Fruit fly (Drosophila melanogaster) whole organism, embryonic: ENCODE data around the gene Trim9.
A peak's percentile ranks its signal among the peaks of the same experiment; 100 is the strongest.

ENCODE experiments used
- Ada2b ChIP-seq: fragments of 200-800 bp; sonication (Bioruptor generic); IDR thresholded peaks from 2 replicates; pipeline ENCODE4 v1.3.6; 2022; ENCODE audit warnings: missing biosample characterization, missing genetic modification characterization
- Adf1 ChIP-seq: fragments of 200-800 bp; sonication (Bioruptor generic); IDR thresholded peaks from 2 replicates; pipeline ENCODE4 v1.3.6; 2022; ENCODE audit warnings: missing biosample characterization, missing genetic modification characterization
- Bgb ChIP-seq: fragments of 200-800 bp; sonication (Bioruptor generic); IDR thresholded peaks from 2 replicates; pipeline ENCODE4 v1.3.6; 2022; ENCODE audit warnings: missing biosample characterization, missing genetic modification characterization; ENCODE audit not compliant: partially characterized antibody
- CG10321 ChIP-seq: fragments of 200-800 bp; sonication (Bioruptor generic); IDR thresholded peaks from 2 replicates; pipeline ENCODE4 v1.3.6; 2022; ENCODE audit warnings: missing biosample characterization, missing genetic modification characterization
- CG11247 ChIP-seq: fragments of 200-800 bp; sonication (Bioruptor generic); IDR thresholded peaks from 2 replicates; pipeline ENCODE4 v1.3.6; 2022; ENCODE audit warnings: missing biosample characterization, missing genetic modification characterization
- CG11560 ChIP-seq: fragments of 200-800 bp; sonication (Bioruptor generic); IDR thresholded peaks from 3 replicates; pipeline ENCODE4 v1.3.6; 2022; ENCODE audit warnings: missing biosample characterization, missing genetic modification characterization
- CG11723 ChIP-seq: fragments of 200-800 bp; sonication (Bioruptor generic); optimal IDR thresholded peaks from 2 replicates; lab custom pipeline; 2017; ENCODE audit warnings: missing biosample characterization, mild to moderate bottlenecking, missing genetic modification characterization
- CG1233 ChIP-seq: fragments of 200-800 bp; sonication (Bioruptor generic); optimal IDR thresholded peaks from 4 replicates; lab custom pipeline; 2018; ENCODE audit warnings: missing biosample characterization, mild to moderate bottlenecking, missing genetic modification characterization
- CG12942 ChIP-seq: fragments of 200-800 bp; sonication (Bioruptor generic); optimal IDR thresholded peaks from 3 replicates; lab custom pipeline; 2016; ENCODE audit warnings: missing biosample characterization, missing genetic modification characterization
- CG14014 ChIP-seq: fragments of 200-800 bp; sonication (Bioruptor generic); IDR thresholded peaks from 2 replicates; pipeline ENCODE4 v1.3.6; 2022; ENCODE audit warnings: missing biosample characterization, missing genetic modification characterization
- CG14441 ChIP-seq: fragments of 200-800 bp; sonication (Bioruptor generic); IDR thresholded peaks from 2 replicates; pipeline ENCODE4 v1.3.6; 2022; ENCODE audit warnings: missing biosample characterization, missing genetic modification characterization
- CG15514 ChIP-seq: fragments of 200-800 bp; sonication (Bioruptor generic); optimal IDR thresholded peaks from 3 replicates; lab custom pipeline; 2017; ENCODE audit warnings: missing biosample characterization, missing genetic modification characterization, mild to moderate bottlenecking, moderate library complexity, missing genetic modification reagents
- CG17186 ChIP-seq: fragments of 200-800 bp; sonication (Bioruptor generic); optimal IDR thresholded peaks from 3 replicates; lab custom pipeline; 2017; ENCODE audit warnings: missing biosample characterization, missing genetic modification reagents, missing genetic modification characterization
- CG17612 ChIP-seq: fragments of 200-800 bp; sonication (Bioruptor generic); IDR thresholded peaks from 2 replicates; pipeline ENCODE4 v1.3.6; 2022; ENCODE audit warnings: missing biosample characterization, missing genetic modification characterization
- CG32532 ChIP-seq: fragments of 200-800 bp; sonication (Bioruptor generic); IDR thresholded peaks from 2 replicates; pipeline ENCODE4 v1.3.6; 2022; ENCODE audit warnings: missing biosample characterization, missing genetic modification characterization
- CG3407 ChIP-seq: fragments of 200-800 bp; sonication (Bioruptor generic); optimal IDR thresholded peaks from 2 replicates; lab custom pipeline; 2018; ENCODE audit warnings: missing biosample characterization, mild to moderate bottlenecking, missing genetic modification characterization
- CG3838 ChIP-seq: fragments of 200-800 bp; sonication (Bioruptor generic); optimal IDR thresholded peaks from 3 replicates; lab custom pipeline; 2016; ENCODE audit warnings: missing biosample characterization, missing genetic modification characterization
- CG4617 ChIP-seq: fragments of 200-800 bp; sonication (Bioruptor generic); optimal IDR thresholded peaks from 3 replicates; lab custom pipeline; 2016; ENCODE audit warnings: missing biosample characterization, missing genetic modification characterization, borderline replicate concordance
- CG6272 ChIP-seq: fragments of 200-800 bp; sonication (Bioruptor generic); IDR thresholded peaks from 2 replicates; pipeline ENCODE4 v1.3.6; 2022; ENCODE audit warnings: missing biosample characterization, missing genetic modification characterization
- CG8388 ChIP-seq: fragments of 200-800 bp; sonication (Bioruptor generic); optimal IDR thresholded peaks from 2 replicates; lab custom pipeline; 2019; ENCODE audit warnings: missing biosample characterization, mild to moderate bottlenecking, missing genetic modification characterization, moderate library complexity
- Dfd ChIP-seq, 2 experiments: fragments of >200 bp; optimal IDR thresholded peaks; 2 replicates each; lab custom pipeline; 2017; ENCODE audit warnings: missing biosample characterization in 2 of 2, missing genetic modification characterization in 2 of 2
- Dip3 ChIP-seq: fragments of 200-800 bp; sonication (Bioruptor generic); optimal IDR thresholded peaks from 3 replicates; lab custom pipeline; 2016; ENCODE audit warnings: missing biosample characterization, missing genetic modification characterization
- Doc2 ChIP-seq: fragments of 200-800 bp; sonication (Bioruptor generic); IDR thresholded peaks from 2 replicates; pipeline ENCODE4 v1.3.6; 2022; ENCODE audit warnings: missing biosample characterization, missing genetic modification characterization
- Drgx ChIP-seq: fragments of 200-800 bp; sonication (Bioruptor generic); IDR thresholded peaks from 2 replicates; pipeline ENCODE4 v1.3.6; 2022; ENCODE audit warnings: missing biosample characterization, missing genetic modification characterization
- E2f2 ChIP-seq: fragments of 200-800 bp; sonication (Bioruptor generic); IDR thresholded peaks from 2 replicates; pipeline ENCODE4 v1.3.6; 2022; ENCODE audit warnings: missing biosample characterization, missing genetic modification characterization
- Gsc ChIP-seq: fragments of 200-800 bp; sonication (Bioruptor generic); IDR thresholded peaks from 2 replicates; pipeline ENCODE4 v1.3.6; 2022; ENCODE audit warnings: missing biosample characterization, missing genetic modification characterization
- Kr ChIP-seq: fragments of 200-800 bp; sonication (Bioruptor generic); optimal IDR thresholded peaks from 2 replicates; lab custom pipeline; 2017; ENCODE audit warnings: missing biosample characterization, mild to moderate bottlenecking, missing genetic modification characterization
- Lpt ChIP-seq: fragments of >200 bp; optimal IDR thresholded peaks from 2 replicates; lab custom pipeline; 2018; ENCODE audit warnings: missing biosample characterization, missing genetic modification characterization
- Myb ChIP-seq: fragments of 200-800 bp; sonication (Bioruptor generic); optimal IDR thresholded peaks from 2 replicates; lab custom pipeline; 2016; ENCODE audit warnings: missing biosample characterization, missing genetic modification characterization
- Nf-YB ChIP-seq: fragments of 200-800 bp; sonication (Bioruptor generic); optimal IDR thresholded peaks from 3 replicates; lab custom pipeline; 2019; ENCODE audit warnings: missing biosample characterization, mild to moderate bottlenecking, missing genetic modification characterization, moderate library complexity
- Nf-YC ChIP-seq: fragments of 200-800 bp; optimal IDR thresholded peaks from 3 replicates; lab custom pipeline; 2019; ENCODE audit warnings: missing biosample characterization, mild to moderate bottlenecking, missing genetic modification characterization, moderate library complexity
- Sry-δ ChIP-seq: fragments of 200-800 bp; sonication (Bioruptor generic); optimal IDR thresholded peaks from 2 replicates; lab custom pipeline; 2016; ENCODE audit warnings: missing biosample characterization, missing genetic modification characterization
- Taf1 ChIP-seq: fragments of 200-800 bp; sonication (Bioruptor generic); IDR thresholded peaks from 2 replicates; pipeline ENCODE4 v1.3.6; 2022; ENCODE audit warnings: missing biosample characterization, missing genetic modification characterization
- Vsx1 ChIP-seq: fragments of 200-800 bp; sonication (Bioruptor generic); optimal IDR thresholded peaks from 2 replicates; lab custom pipeline; 2017; ENCODE audit warnings: missing biosample characterization, mild to moderate bottlenecking, missing genetic modification characterization, missing genetic modification reagents
- al ChIP-seq: fragments of 200-800 bp; sonication (Bioruptor generic); IDR thresholded peaks from 2 replicates; pipeline ENCODE4 v1.3.6; 2022; ENCODE audit warnings: missing biosample characterization, missing genetic modification characterization
- bsh ChIP-seq, 2 experiments: fragments of 200-800 bp; sonication (Bioruptor generic); optimal IDR thresholded peaks; 2 replicates each; lab custom pipeline; 2017 to 2018; ENCODE audit warnings: mild to moderate bottlenecking in 2 of 2, missing biosample characterization in 2 of 2, missing genetic modification characterization in 2 of 2, moderate library complexity in 1 of 2
- ci ChIP-seq: fragments of 200-800 bp; sonication (Bioruptor generic); IDR thresholded peaks from 3 replicates; pipeline ENCODE4 v1.3.6; 2022; ENCODE audit warnings: missing biosample characterization, missing genetic modification characterization
- cwo ChIP-seq: fragments of 200-800 bp; sonication (Bioruptor generic); optimal IDR thresholded peaks from 3 replicates; lab custom pipeline; 2017; ENCODE audit warnings: missing biosample characterization, missing genetic modification characterization, mild to moderate bottlenecking, moderate library complexity, missing genetic modification reagents
- dmrt99B ChIP-seq: fragments of 200-800 bp; sonication (Bioruptor generic); optimal IDR thresholded peaks from 2 replicates; lab custom pipeline; 2018; ENCODE audit warnings: missing biosample characterization, mild to moderate bottlenecking, missing genetic modification characterization, moderate library complexity
- dpn ChIP-seq, 2 experiments: fragments of 200-800 bp; sonication (Bioruptor generic); optimal IDR thresholded peaks; 3 replicates each; lab custom pipeline; 2016; ENCODE audit warnings: missing biosample characterization in 2 of 2, missing genetic modification characterization in 2 of 2
- en ChIP-seq: fragments of 200-800 bp; sonication (Bioruptor generic); optimal IDR thresholded peaks from 2 replicates; lab custom pipeline; 2016; ENCODE audit warnings: missing biosample characterization, missing genetic modification characterization
- gsb ChIP-seq: fragments of 200-800 bp; sonication (Bioruptor generic); IDR thresholded peaks from 2 replicates; pipeline ENCODE4 v1.3.6; 2022; ENCODE audit warnings: missing biosample characterization, missing genetic modification characterization
- luna ChIP-seq: fragments of 200-800 bp; sonication (Bioruptor generic); optimal IDR thresholded peaks from 2 replicates; lab custom pipeline; 2016; ENCODE audit warnings: missing biosample characterization, missing genetic modification characterization
- org-1 ChIP-seq: fragments of 200-800 bp; sonication (Bioruptor generic); optimal IDR thresholded peaks from 2 replicates; lab custom pipeline; 2017; ENCODE audit warnings: missing biosample characterization, missing genetic modification characterization
- pum ChIP-seq: fragments of 200-800 bp; sonication (Bioruptor generic); optimal IDR thresholded peaks from 2 replicates; lab custom pipeline; 2016; ENCODE audit warnings: missing biosample characterization, missing genetic modification characterization
- row ChIP-seq: fragments of 200-800 bp; sonication (Bioruptor generic); IDR thresholded peaks from 3 replicates; pipeline ENCODE4 v1.3.6; 2022; ENCODE audit warnings: missing biosample characterization, missing genetic modification characterization
- seq ChIP-seq: fragments of 200-800 bp; sonication (Bioruptor generic); IDR thresholded peaks from 2 replicates; pipeline ENCODE4 v1.3.6; 2022; ENCODE audit warnings: missing biosample characterization, missing genetic modification characterization
- sisA ChIP-seq: fragments of 200-800 bp; sonication (Bioruptor generic); IDR thresholded peaks from 2 replicates; pipeline ENCODE4 v1.3.6; 2022; ENCODE audit warnings: missing biosample characterization, missing genetic modification characterization
- tgo ChIP-seq: fragments of 200-800 bp; sonication (Bioruptor generic); IDR thresholded peaks from 3 replicates; pipeline ENCODE4 v1.3.6; 2022; ENCODE audit warnings: missing biosample characterization, missing genetic modification characterization
- trem ChIP-seq: fragments of 200-800 bp; optimal IDR thresholded peaks from 3 replicates; lab custom pipeline; 2019; ENCODE audit warnings: missing biosample characterization, mild to moderate bottlenecking, missing genetic modification characterization, moderate library complexity
- tx ChIP-seq: fragments of 200-800 bp; sonication (Bioruptor generic); optimal IDR thresholded peaks from 2 replicates; lab custom pipeline; 2016; ENCODE audit warnings: missing biosample characterization, missing genetic modification characterization
- unc-4 ChIP-seq: fragments of 200-800 bp; sonication (Bioruptor generic); IDR thresholded peaks from 2 replicates; pipeline ENCODE4 v1.3.6; 2022; ENCODE audit warnings: missing biosample characterization, missing genetic modification characterization; ENCODE audit not compliant: partially characterized antibody

Gene Trim9

DNA sequence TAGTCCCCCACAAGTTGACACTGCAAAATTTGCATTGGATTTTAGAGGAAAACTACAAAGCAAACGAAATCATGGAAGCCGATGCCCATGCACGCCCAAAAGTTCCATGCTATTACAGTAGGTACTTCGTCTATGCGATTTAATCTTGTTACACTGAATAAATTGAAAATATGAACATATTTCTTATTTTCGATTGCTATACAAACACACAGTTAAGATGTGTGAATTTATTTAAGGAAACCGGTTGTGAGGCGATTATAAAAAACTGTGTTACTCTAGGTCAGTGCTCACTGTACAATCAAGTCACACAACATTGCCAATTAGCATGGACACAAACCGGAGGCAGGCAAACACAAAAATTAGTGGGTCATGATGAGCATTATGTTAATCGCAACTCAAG is 120.9 kb downstream of the Trim9 start (continued):
- TF ChIP-seq sisA (GFP tag; lab: Robert Waterston, UW) (peak; percentile 85), CG32532 (GFP tag; lab: Robert Waterston, UW) (peak; percentile 83), al (peak; percentile 84), Doc2 (peak; percentile 52; the same call in 1 of the 2 replicates), CG1233 (GFP tag; lab: Kevin White, UChicago) (peak; percentile 60), gsb (peak; percentile 79), CG4617 (peak; percentile 31), tgo (GFP tag; lab: Robert Waterston, UW) (peak; percentile 90), seq (GFP tag; lab: Robert Waterston, UW) (peak; percentile 87), org-1 (GFP tag; lab: Kevin White, UChicago) (peak; percentile 51), Ada2b (peak; percentile 92), tx (peak; percentile 72), CG11560 (tag; lab: Robert Waterston, UW) (peak; percentile 54; the same call in 1 of the 3 replicates), CG17186 (no peak), dmrt99B (peak; percentile 87), en (peak; percentile 74), Dfd (GFP tag; optimal IDR thresholded peaks at IDR 0.05; lab: Kevin White, UChicago) (no peak), Gsc (GFP tag; lab: Robert Waterston, UW) (peak; percentile 36; the same call in 1 of the 2 replicates), Drgx (GFP tag; lab: Robert Waterston, UW) (peak; percentile 90), row (GFP tag; lab: Robert Waterston, UW) (peak; percentile 90), Nf-YB (GFP tag; lab: Kevin White, UChicago) (peak; percentile 28), Nf-YC (tag; lab: Kevin White, UChicago) (peak; percentile 47), CG3838 (peak; percentile 64), CG11723 (GFP tag; lab: Kevin White, UChicago) (peak; percentile 36), Sry-δ (GFP tag; lab: Kevin White, UChicago) (peak; percentile 38), CG17612 (peak; percentile 33; the same call in 1 of the 2 replicates), Kr (GFP tag; lab: Kevin White, UChicago) (no peak), trem (tag; lab: Kevin White, UChicago) (peak; percentile 5), CG8388 (GFP tag; lab: Kevin White, UChicago) (peak; percentile 63), CG11247 (GFP tag; lab: Robert Waterston, UW) (peak; percentile 66), Bgb (GFP tag; lab: Robert Waterston, UW) (no peak), Dip3 (GFP tag; lab: Kevin White, UChicago) (peak; percentile 69), CG14014 (peak; percentile 91), CG14441 (GFP tag; lab: Robert Waterston, UW) (peak; percentile 95), dpn (GFP tag; optimal IDR thresholded peaks at IDR 0.05; lab: Kevin White, UChicago) (peak; percentile 70 to 88), CG3407 (peak; percentile 43), bsh (GFP tag; optimal IDR thresholded peaks at IDR 0.05; lab: Kevin White, UChicago) (peak in 1 of 2 experiments; percentile 74), CG6272 (GFP tag; lab: Robert Waterston, UW) (peak; percentile 75), unc-4 (GFP tag; lab: Robert Waterston, UW) (no peak), Adf1 (peak; percentile 25; the same call in 1 of the 2 replicates), Taf1 (peak; percentile 41; the same call in 1 of the 2 replicates), CG10321 (GFP tag; lab: Robert Waterston, UW) (peak; percentile 48; the same call in 1 of the 2 replicates), CG12942 (GFP tag; lab: Kevin White, UChicago) (peak; percentile 68), Myb (peak; percentile 53), Lpt (GFP tag; lab: Kevin White, UChicago) (no peak), luna (GFP tag; lab: Kevin White, UChicago) (no peak), cwo (peak; percentile 69), E2f2 (peak; percentile 67), pum (GFP tag; lab: Kevin White, UChicago) (peak; percentile 82), CG15514 (GFP tag; lab: Kevin White, UChicago) (peak; percentile 53), ci (GFP tag; lab: Robert Waterston, UW) (peak; percentile 92), Vsx1 (GFP tag; lab: Kevin White, UChicago) (peak; percentile 38)
